Fruit fly (Drosophila melanogaster) Kc167 (cell line): ENCODE data around the gene CG10947.

Source experiments
- Myc ChIP-seq: fragments of >200 bp; optimal IDR thresholded peaks from 2 replicates; lab custom pipeline; 2017; ENCODE audit warnings: missing external identifiers
- Sin3A ChIP-seq: fragments of >200 bp; optimal IDR thresholded peaks from 2 replicates; lab custom pipeline; 2018; ENCODE audit warnings: missing external identifiers
- h ChIP-seq: fragments of >200 bp; optimal IDR thresholded peaks from 3 replicates; lab custom pipeline; 2018; ENCODE audit warnings: missing external identifiers
- insv ChIP-seq: fragments of >200 bp; optimal IDR thresholded peaks from 3 replicates; lab custom pipeline; 2018; ENCODE audit warnings: missing external identifiers
- psq ChIP-seq: fragments of >200 bp; optimal IDR thresholded peaks from 2 replicates; lab custom pipeline; 2017; ENCODE audit warnings: missing external identifiers
- ttk ChIP-seq: sonication (Bioruptor generic); optimal IDR thresholded peaks from 2 replicates; lab custom pipeline; 2017; ENCODE audit warnings: missing external identifiers

CG10947 gene

dm6 chr2L:20428756-20429408 lies 14.3 kb upstream of the CG10947 start:
- TF ChIP-seq ttk (no peak), psq (lab: Kevin White, UChicago) (no peak), Sin3A (lab: Kevin White, UChicago) (no peak), Myc (lab: Kevin White, UChicago) (no peak), insv (lab: Kevin White, UChicago) (no peak), h (lab: Kevin White, UChicago) (no peak)

dm6 chr2L:20428382-20428755 lies 13.8 kb upstream of the CG10947 start:
- no peak for TF ChIP-seq Myc (lab: Kevin White, UChicago)
- TF ChIP-seq Sin3A (lab: Kevin White, UChicago): no peak
- no peak for TF ChIP-seq h (lab: Kevin White, UChicago)
- TF ChIP-seq insv (lab: Kevin White, UChicago): no peak
- TF ChIP-seq ttk: no peak
- TF ChIP-seq psq (lab: Kevin White, UChicago): no peak

DNA sequence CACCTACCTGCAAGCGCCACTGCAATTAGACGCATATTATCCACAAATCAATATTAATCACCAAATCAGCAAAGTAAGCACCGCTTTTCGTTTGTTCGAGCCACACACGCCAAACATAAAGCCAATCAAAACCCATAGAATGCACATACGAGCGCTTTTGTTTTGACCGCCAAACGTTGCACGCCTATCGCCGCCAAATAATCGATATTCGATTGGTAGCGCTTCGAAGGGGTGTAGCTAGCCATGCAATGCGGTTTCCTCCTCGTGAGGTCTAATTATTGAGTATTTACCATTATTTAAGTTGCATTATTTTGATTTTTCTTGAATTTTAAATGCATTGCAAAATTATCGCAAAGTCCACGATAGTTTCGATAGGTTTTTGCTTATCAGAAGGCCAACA lies 12.8 kb upstream of the CG10947 start:
- TF ChIP-seq Sin3A (lab: Kevin White, UChicago) (no peak), psq (lab: Kevin White, UChicago) (no peak), ttk (no peak), insv (lab: Kevin White, UChicago) (no peak), Myc (lab: Kevin White, UChicago) (no peak), h (lab: Kevin White, UChicago) (no peak)

dm6 chr2L:20425854-20426396 lies 11.3 kb upstream of the CG10947 start, which contains the start of gene CG31688:
TSS of gene CG31688 (plus strand) at chr2L:20426199.
- TF ChIP-seq psq (lab: Kevin White, UChicago): no peak
- no peak for TF ChIP-seq ttk
- no peak for TF ChIP-seq Myc (lab: Kevin White, UChicago)
- no peak for TF ChIP-seq insv (lab: Kevin White, UChicago)
- TF ChIP-seq h (lab: Kevin White, UChicago): no peak
- no peak for TF ChIP-seq Sin3A (lab: Kevin White, UChicago)

- TF ChIP-seq Sin3A (lab: Kevin White, UChicago) (no peak), Myc (lab: Kevin White, UChicago) (no peak), psq (lab: Kevin White, UChicago) (no peak)
Measured at dm6 chr2L:20424560-20424959, 10.0 kb upstream of the CG10947 start, which contains the start of gene CG15130. TSS of gene CG15130 (minus strand) at chr2L:20424660.

DNA sequence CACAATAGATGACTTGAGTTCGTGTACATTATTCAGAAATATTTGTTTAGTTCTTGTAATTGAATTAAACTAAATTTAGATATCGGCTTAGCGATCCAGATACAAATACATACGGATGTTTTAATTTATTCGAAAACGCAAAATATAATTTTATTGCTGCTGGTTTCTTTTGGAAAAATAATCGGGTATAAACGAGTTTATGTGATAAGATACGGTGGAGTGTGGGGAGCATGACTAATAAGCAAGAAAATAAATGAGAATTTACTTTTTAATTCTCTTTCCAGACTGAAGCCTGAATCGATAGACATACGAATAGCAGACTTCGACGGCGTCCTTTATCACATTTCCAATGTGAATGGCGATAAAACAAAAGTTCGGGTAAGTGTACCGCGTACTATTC lies 5.4 kb upstream of the CG10947 start:
- TF ChIP-seq Sin3A (lab: Kevin White, UChicago) (no peak), h (lab: Kevin White, UChicago) (no peak), Myc (lab: Kevin White, UChicago) (no peak), psq (lab: Kevin White, UChicago) (no peak)

- no peak for TF ChIP-seq ttk
- no peak for TF ChIP-seq Myc (lab: Kevin White, UChicago)
- TF ChIP-seq psq (lab: Kevin White, UChicago): no peak
- no peak for TF ChIP-seq insv (lab: Kevin White, UChicago)
- TF ChIP-seq h (lab: Kevin White, UChicago): no peak
- TF ChIP-seq Sin3A (lab: Kevin White, UChicago): no peak
Measured at dm6 chr2L:20417597-20418286, 3.1 kb upstream of the CG10947 start.

DNA sequence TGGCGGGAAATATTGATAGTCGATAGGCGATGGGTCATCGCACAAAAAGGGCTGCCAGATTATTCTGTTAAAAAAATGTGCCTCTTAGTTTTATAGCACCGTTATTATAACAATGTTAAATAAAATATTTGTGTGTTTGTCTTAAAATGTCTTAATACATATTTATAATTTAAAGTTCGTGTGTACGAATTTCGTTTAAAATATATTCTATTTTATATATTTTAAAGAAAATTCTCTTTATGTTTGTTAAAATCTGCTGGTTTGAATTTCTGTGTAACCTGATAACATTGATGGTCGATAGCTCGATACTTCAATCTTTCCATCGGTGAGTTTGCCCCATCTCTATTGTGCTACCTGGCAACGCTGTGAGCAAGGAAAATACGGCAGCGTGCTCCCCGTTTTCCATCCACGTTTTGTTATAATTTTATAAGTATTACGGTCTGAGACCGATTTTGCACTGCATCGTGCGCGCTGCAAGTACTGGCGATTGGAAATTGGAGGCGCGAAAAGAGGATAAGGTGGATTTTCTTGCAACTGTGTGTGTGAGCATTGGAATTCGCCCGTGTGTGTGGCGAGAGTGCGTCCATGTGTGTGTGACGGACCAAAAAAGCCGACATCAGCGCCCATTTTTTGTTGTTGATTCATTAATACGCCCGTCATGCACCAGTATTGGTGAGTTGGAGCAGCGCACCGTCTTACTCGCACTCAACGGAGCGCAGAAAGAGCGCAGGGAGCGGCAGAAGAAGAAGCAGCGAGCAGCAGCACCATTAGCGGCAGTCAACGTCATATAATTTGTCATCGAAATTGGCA lies 2.4 kb upstream of the CG10947 start, which contains the start of the genes CG10949 and Arpc2:
Gene CG10949, minus strand, starts transcription at position 165 of the 810 bp plus-strand sequence.
Gene Arpc2, plus strand, starts transcription at position 304 of the 810 bp plus-strand sequence.
- TF ChIP-seq psq (lab: Kevin White, UChicago) (no peak), h (lab: Kevin White, UChicago) (no peak), Myc (lab: Kevin White, UChicago) (no peak), Sin3A (lab: Kevin White, UChicago) (no peak), insv (lab: Kevin White, UChicago) (no peak), ttk (no peak)

DNA sequence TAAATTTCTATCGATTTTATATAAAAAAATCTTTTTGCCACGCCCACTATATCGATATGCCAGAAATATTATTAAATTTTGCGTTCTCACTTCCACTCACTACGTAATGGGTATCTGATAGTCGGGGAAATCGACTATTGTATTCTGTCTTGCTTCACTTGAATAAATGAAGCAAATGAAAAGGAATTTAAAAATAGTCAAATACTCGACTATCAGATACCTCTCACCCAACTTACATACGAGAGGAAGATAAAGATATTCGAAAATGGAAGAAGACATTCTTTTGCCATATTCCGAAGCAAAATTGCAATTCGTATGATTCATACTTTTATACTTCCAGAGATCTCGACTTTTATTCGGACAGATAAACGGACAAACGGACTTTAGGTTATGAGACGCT lies 774 bp downstream of the CG10947 start:
- TF ChIP-seq Sin3A (lab: Kevin White, UChicago) (no peak), ttk (no peak), insv (lab: Kevin White, UChicago) (no peak), h (lab: Kevin White, UChicago) (no peak), psq (lab: Kevin White, UChicago) (no peak), Myc (lab: Kevin White, UChicago) (no peak)

dm6 chr2L:20401408-20401807 lies 13.2 kb downstream of the CG10947 start:
- TF ChIP-seq Myc (lab: Kevin White, UChicago): no peak
- no peak for TF ChIP-seq h (lab: Kevin White, UChicago)
- no peak for TF ChIP-seq Sin3A (lab: Kevin White, UChicago)
- TF ChIP-seq insv (lab: Kevin White, UChicago): no peak

DNA sequence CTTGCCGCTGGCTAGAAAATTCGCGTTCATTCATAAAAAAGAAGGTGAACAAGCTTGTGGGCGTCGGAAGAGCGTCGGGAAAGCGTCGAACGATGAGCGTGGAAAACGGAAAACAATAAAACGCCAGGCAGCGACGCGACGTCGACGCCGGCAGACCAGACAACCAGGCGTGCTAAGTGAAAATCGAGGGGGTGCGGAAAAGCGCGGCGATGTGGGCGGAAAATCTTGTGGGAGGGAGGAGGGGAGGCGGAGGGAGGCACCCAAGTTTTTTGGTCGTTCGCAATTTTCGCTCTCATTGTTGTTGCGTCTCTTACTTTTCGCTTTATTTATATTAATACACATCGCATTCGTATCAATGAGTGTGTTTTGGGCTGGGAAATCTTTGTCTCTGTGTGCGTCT lies 13.7 kb downstream of the CG10947 start:
- no peak for TF ChIP-seq ttk
- TF ChIP-seq Myc (lab: Kevin White, UChicago): no peak
- no peak for TF ChIP-seq Sin3A (lab: Kevin White, UChicago)
- no peak for TF ChIP-seq insv (lab: Kevin White, UChicago)
- TF ChIP-seq h (lab: Kevin White, UChicago): no peak
- TF ChIP-seq psq (lab: Kevin White, UChicago): no peak
